Fruit fly (Drosophila melanogaster): ENCODE measurements around the gene CG7824.

The CG7824 gene

DNA sequence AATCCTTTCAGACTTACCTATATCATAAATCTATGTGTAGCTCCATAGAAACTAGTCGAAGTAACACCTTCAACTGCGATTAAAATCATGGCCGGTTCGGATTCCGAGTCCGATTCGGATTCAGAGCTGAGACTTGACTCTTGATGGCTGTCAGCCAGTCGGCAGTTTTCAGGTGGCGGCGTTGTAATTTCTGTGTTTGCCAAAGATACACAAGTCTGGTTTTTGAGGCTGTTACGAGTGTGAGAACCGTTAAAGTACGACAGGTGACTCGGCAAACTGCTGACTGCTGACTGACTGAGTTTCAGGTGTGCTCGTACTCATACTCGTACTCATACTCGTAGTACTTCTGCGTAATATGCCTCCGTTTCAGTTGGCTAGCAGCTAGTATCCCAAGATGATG lies 32.4 kb upstream of the CG7824 start (continued):
- no peak; the same call in 1 of the 2 replicates for TF ChIP-seq onecut (GFP tag; IDR thresholded peaks at IDR 0.05)
- peak; percentile 18 for TF ChIP-seq dmrt99B (tag; optimal IDR thresholded peaks at IDR 0.05)
- peak; percentile 18 for TF ChIP-seq CG2116 (GFP tag; optimal IDR thresholded peaks at IDR 0.05)
- TF ChIP-seq danr (GFP tag; IDR thresholded peaks at IDR 0.05): no peak
- no peak for TF ChIP-seq zen2 (GFP tag; IDR thresholded peaks at IDR 0.05; ENCODE audit: partially characterized antibody)
- 0 out of 2 replicates have a peak, but pooled peaks have one; percentile 7 for TF ChIP-seq Oaz (GFP tag; IDR thresholded peaks at IDR 0.05)
- peak; percentile 34 for TF ChIP-seq mirr (GFP tag; optimal IDR thresholded peaks at IDR 0.05)
- no peak for TF ChIP-seq CG3995 (GFP tag; optimal IDR thresholded peaks at IDR 0.05)
- TF ChIP-seq CkIIα-i1 (GFP tag; IDR thresholded peaks at IDR 0.05): no peak
- no peak for TF ChIP-seq CG9817 (tag; optimal IDR thresholded peaks at IDR 0.05)
- TF ChIP-seq unc-4 (GFP tag; IDR thresholded peaks at IDR 0.05; ENCODE audit: partially characterized antibody): no peak
- no peak; the same call in 1 of the 2 replicates for TF ChIP-seq Awh (GFP tag; IDR thresholded peaks at IDR 0.05)
- TF ChIP-seq her (GFP tag; optimal IDR thresholded peaks at IDR 0.05): peak; percentile 32
- no peak for TF ChIP-seq CG3065 (GFP tag; optimal IDR thresholded peaks at IDR 0.05)
- TF ChIP-seq pb (GFP tag; optimal IDR thresholded peaks at IDR 0.05): no peak
- no peak for TF ChIP-seq CG12299 (tag; optimal IDR thresholded peaks at IDR 0.05)
- no peak for TF ChIP-seq bowl (GFP tag; IDR thresholded peaks at IDR 0.05)
- peak; percentile 32; the same call in 1 of the 2 replicates for TF ChIP-seq CG32532 (GFP tag; IDR thresholded peaks at IDR 0.05)
- no peak for TF ChIP-seq abd-A (tag; optimal IDR thresholded peaks at IDR 0.05)
- TF ChIP-seq sna (GFP tag; IDR thresholded peaks at IDR 0.05; ENCODE audit: partially characterized antibody): no peak
- no peak for TF ChIP-seq CG4424 (GFP tag; optimal IDR thresholded peaks at IDR 0.05)
- peak; percentile 22 for TF ChIP-seq bcd (GFP tag; optimal IDR thresholded peaks at IDR 0.05)
- no peak for TF ChIP-seq Doc3 (GFP tag; IDR thresholded peaks at IDR 0.05; ENCODE audit: partially characterized antibody)
- peak; percentile 42 for TF ChIP-seq odd (GFP tag; optimal IDR thresholded peaks at IDR 0.05)
- TF ChIP-seq lmd (GFP tag; IDR thresholded peaks at IDR 0.05): no peak
- TF ChIP-seq B-H2 (GFP tag; optimal IDR thresholded peaks at IDR 0.05): peak; percentile 39
- no peak for TF ChIP-seq usp (GFP tag; optimal IDR thresholded peaks at IDR 0.05)
- no peak for TF ChIP-seq CG6689 (GFP tag; IDR thresholded peaks at IDR 0.05)
- TF ChIP-seq mam (GFP tag; optimal IDR thresholded peaks at IDR 0.05): no peak
- peak; percentile 22 for TF ChIP-seq CG11723 (GFP tag; optimal IDR thresholded peaks at IDR 0.05)
- TF ChIP-seq CG10431 (GFP tag; optimal IDR thresholded peaks at IDR 0.05): no peak
- peak; percentile 19 for TF ChIP-seq CG31365 (tag; optimal IDR thresholded peaks at IDR 0.05)
- no peak for TF ChIP-seq CG17361 (GFP tag; IDR thresholded peaks at IDR 0.05)
- no peak for TF ChIP-seq gfzf (GFP tag; optimal IDR thresholded peaks at IDR 0.05)
- TF ChIP-seq twi (tag; optimal IDR thresholded peaks at IDR 0.05): no peak
- no peak for TF ChIP-seq nerfin-2 (GFP tag; IDR thresholded peaks at IDR 0.05; ENCODE audit: partially characterized antibody)
- no peak for TF ChIP-seq ssp (GFP tag; IDR thresholded peaks at IDR 0.05)
- no peak for TF ChIP-seq wor (GFP tag; IDR thresholded peaks at IDR 0.05)
- no peak for TF ChIP-seq CG14441 (GFP tag; IDR thresholded peaks at IDR 0.05)
- TF ChIP-seq HHEX (GFP tag; optimal IDR thresholded peaks at IDR 0.05): peak; percentile 39
- TF ChIP-seq Sin3A (optimal IDR thresholded peaks at IDR 0.05): no peak
- TF ChIP-seq chif (GFP tag; optimal IDR thresholded peaks at IDR 0.05): no peak
- no peak for TF ChIP-seq CG6175 (GFP tag; IDR thresholded peaks at IDR 0.05)
- peak; percentile 1 for TF ChIP-seq CG2202 (tag; optimal IDR thresholded peaks at IDR 0.05)
- TF ChIP-seq Mes4 (GFP tag; optimal IDR thresholded peaks at IDR 0.05): no peak
- TF ChIP-seq CG4360 (GFP tag; IDR thresholded peaks at IDR 0.05): no peak
- no peak for TF ChIP-seq chm (GFP tag; IDR thresholded peaks at IDR 0.05)
- no peak for TF ChIP-seq CG9797 (GFP tag; optimal IDR thresholded peaks at IDR 0.05)
- peak; percentile 7 for TF ChIP-seq bab2 (GFP tag; optimal IDR thresholded peaks at IDR 0.05)
- no peak for TF ChIP-seq en (GFP tag; optimal IDR thresholded peaks at IDR 0.05)
- TF ChIP-seq CG12236 (GFP tag; optimal IDR thresholded peaks at IDR 0.05): no peak
- TF ChIP-seq dm (GFP tag; optimal IDR thresholded peaks at IDR 0.05): no peak
- TF ChIP-seq CG17568 (GFP tag; optimal IDR thresholded peaks at IDR 0.05): peak; percentile 17
